Worm (Caenorhabditis elegans): ENCODE results near the gene lgc-22.

Gene lgc-22

ce11 chrIV:4301202-4301601 lies at the start of gene lgc-22:
TSS of gene lgc-22 (plus strand) at chrIV:4301306.
- TF ChIP-seq ces-1 (GFP tag; optimal IDR thresholded peaks at IDR 0.05): no peak
- no peak for TF ChIP-seq fkh-10 (GFP tag; optimal IDR thresholded peaks at IDR 0.05)
- TF ChIP-seq hif-1 (tag; optimal IDR thresholded peaks at IDR 0.05): no peak
- TF ChIP-seq lin-38 (GFP tag; IDR thresholded peaks at IDR 0.05): no peak
- TF ChIP-seq F49E8.2 (tag; optimal IDR thresholded peaks at IDR 0.05; ENCODE audit: borderline replicate concordance): no peak
- TF ChIP-seq php-3 (GFP tag; IDR thresholded peaks at IDR 0.05): no peak
- TF ChIP-seq D1046.2 (GFP tag; IDR thresholded peaks at IDR 0.05): no peak
- no peak for TF ChIP-seq daf-19 (GFP tag; conservative IDR thresholded peaks at IDR 0.05)
- no peak for TF ChIP-seq nhr-6 (tag; optimal IDR thresholded peaks at IDR 0.05)
- TF ChIP-seq ZK337.2 (GFP tag; IDR thresholded peaks at IDR 0.05): no peak
- TF ChIP-seq dmd-9 (GFP tag; IDR thresholded peaks at IDR 0.05): 0 out of 2 replicates have a peak, but pooled peaks have one; percentile 32
- TF ChIP-seq T26A8.4 (GFP tag; IDR thresholded peaks at IDR 0.05): no peak
- TF ChIP-seq egl-43 (GFP tag; IDR thresholded peaks at IDR 0.05): peak; percentile 55; the same call in 1 of the 2 replicates
- TF ChIP-seq lsy-2 (tag; optimal IDR thresholded peaks at IDR 0.05): no peak
- TF ChIP-seq F26F4.8 (GFP tag; conservative IDR thresholded peaks at IDR 0.05): no peak
- peak; percentile 86 for TF ChIP-seq set-16 (GFP tag; IDR thresholded peaks at IDR 0.05)
- no peak for TF ChIP-seq egl-27 (tag; optimal IDR thresholded peaks at IDR 0.05)
- TF ChIP-seq zag-1 (tag; optimal IDR thresholded peaks at IDR 0.05): no peak

- peak; percentile 77 for TF ChIP-seq set-16 (GFP tag; IDR thresholded peaks at IDR 0.05)
- no peak for TF ChIP-seq mep-1 (tag; optimal IDR thresholded peaks at IDR 0.05)
Observed at ce11 chrIV:4254989-4255582, 46.0 kb upstream of the lgc-22 start.

- TF ChIP-seq F26F4.8 (GFP tag; conservative IDR thresholded peaks at IDR 0.05): no peak
- peak; percentile 45 for TF ChIP-seq nhr-28 (tag; optimal IDR thresholded peaks at IDR 0.05)
- peak; percentile 19 for TF ChIP-seq hlh-11 (tag; optimal IDR thresholded peaks at IDR 0.05)
- no peak for TF ChIP-seq daf-19 (GFP tag; conservative IDR thresholded peaks at IDR 0.05)
- TF ChIP-seq sdz-12 (GFP tag; optimal IDR thresholded peaks at IDR 0.05): no peak
- TF ChIP-seq pqm-1 (tag; optimal IDR thresholded peaks at IDR 0.05): peak; percentile 74
- TF ChIP-seq F10B5.3 (tag; optimal IDR thresholded peaks at IDR 0.05): no peak
- peak; percentile 58 for TF ChIP-seq dmd-6 (GFP tag; IDR thresholded peaks at IDR 0.05)
- TF ChIP-seq daf-8 (GFP tag; IDR thresholded peaks at IDR 0.05): no peak
- TF ChIP-seq unc-62 (GFP tag; optimal IDR thresholded peaks at IDR 0.05 in 1 of 2): peak in 1 of 2 experiments; percentile 70
- no peak for TF ChIP-seq unc-62 (tag; optimal IDR thresholded peaks at IDR 0.05)
Observed at ce11 chrIV:4259433-4259832, 41.7 kb upstream of the lgc-22 start.

ce11 chrIV:4262993-4263392 lies 38.1 kb upstream of the lgc-22 start, which contains the start of gene col-33:
TSS of gene col-33 (plus strand) at chrIV:4263293.
- TF ChIP-seq ceh-32 (tag; optimal IDR thresholded peaks at IDR 0.05; ENCODE audit: poor library complexity) (no peak), mxl-2 (GFP tag; conservative IDR thresholded peaks at IDR 0.05) (no peak), php-3 (GFP tag; IDR thresholded peaks at IDR 0.05) (no peak), D1046.2 (GFP tag; IDR thresholded peaks at IDR 0.05) (no peak), nhr-76 (tag; optimal IDR thresholded peaks at IDR 0.05) (no peak), nhr-237 (tag; optimal IDR thresholded peaks at IDR 0.05) (no peak), lin-15B (tag; optimal IDR thresholded peaks at IDR 0.05) (no peak), saeg-2 (GFP tag; IDR thresholded peaks at IDR 0.05) (no peak), dpl-1 (GFP tag; optimal IDR thresholded peaks at IDR 0.05) (no peak), lim-7 (GFP tag; IDR thresholded peaks at IDR 0.05) (no peak), lin-38 (GFP tag; IDR thresholded peaks at IDR 0.05) (no peak), ceh-20 (GFP tag; IDR thresholded peaks at IDR 0.05) (no peak), jun-1 (tag; optimal IDR thresholded peaks at IDR 0.05) (no peak), tag-97 (GFP tag; IDR thresholded peaks at IDR 0.05) (no peak), nhr-42 (GFP tag; IDR thresholded peaks at IDR 0.05) (no peak), ztf-7 (tag; optimal IDR thresholded peaks at IDR 0.05) (no peak), zip-2 (tag; optimal IDR thresholded peaks at IDR 0.05) (no peak), nhr-10 (tag; optimal IDR thresholded peaks at IDR 0.05) (no peak)
